Worm (Caenorhabditis elegans): ENCODE measurements around the gene T28C6.5.

DNA sequence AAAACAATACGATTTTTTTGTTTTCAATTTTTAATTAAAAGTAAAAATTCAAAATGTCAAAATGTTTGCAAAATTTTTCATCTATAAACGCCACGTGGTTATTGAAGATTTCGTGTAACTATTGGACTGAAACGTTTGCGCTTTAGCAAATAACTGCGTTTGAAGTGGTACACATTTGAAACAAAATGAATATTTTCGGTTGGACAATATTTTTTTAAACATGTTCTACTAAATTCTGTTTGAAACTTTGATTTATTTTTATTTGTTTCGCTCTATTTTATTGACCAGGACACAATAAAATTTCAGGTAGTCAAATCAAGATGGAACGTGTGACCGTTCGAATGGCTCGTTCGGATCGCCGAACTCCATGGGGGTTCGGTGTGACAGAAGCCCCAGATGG is 30.9 kb downstream of the T28C6.5 start, which contains the start of gene alp-1:
- no peak for TF ChIP-seq snpc-4 (tag; optimal IDR thresholded peaks at IDR 0.05)
- no peak for TF ChIP-seq lsy-2 (tag; optimal IDR thresholded peaks at IDR 0.05)
- TF ChIP-seq nhr-237 (tag; optimal IDR thresholded peaks at IDR 0.05) = no peak
- no peak for TF ChIP-seq ztf-4 (tag; optimal IDR thresholded peaks at IDR 0.05)
